Fruit fly (Drosophila melanogaster) whole organism, embryonic: ENCODE data around the gene Mlp84B.

Experiments used
- Atf3 ChIP-seq: fragments of 200-800 bp; sonication (Bioruptor generic); optimal IDR thresholded peaks from 3 replicates; lab custom pipeline; 2016; ENCODE audit warnings: missing biosample characterization, missing genetic modification characterization
- CG12299 ChIP-seq: fragments of 200-800 bp; sonication (Bioruptor generic); optimal IDR thresholded peaks from 2 replicates; lab custom pipeline; 2018; ENCODE audit warnings: missing biosample characterization, mild to moderate bottlenecking, missing genetic modification characterization
- CG14965 ChIP-seq: fragments of 200-800 bp; sonication (Bioruptor generic); optimal IDR thresholded peaks from 2 replicates; lab custom pipeline; 2016; ENCODE audit warnings: missing biosample characterization, missing genetic modification characterization, borderline replicate concordance
- CG1603 ChIP-seq: fragments of 200-800 bp; sonication (Bioruptor generic); optimal IDR thresholded peaks from 2 replicates; lab custom pipeline; 2019; ENCODE audit warnings: missing biosample characterization, mild to moderate bottlenecking, missing genetic modification characterization, moderate library complexity
- CG16815 ChIP-seq: fragments of 200-800 bp; sonication (Bioruptor generic); optimal IDR thresholded peaks from 3 replicates; lab custom pipeline; 2017; ENCODE audit warnings: missing biosample characterization, mild to moderate bottlenecking, missing genetic modification characterization
- CG17186 ChIP-seq: fragments of 200-800 bp; sonication (Bioruptor generic); optimal IDR thresholded peaks from 3 replicates; lab custom pipeline; 2017; ENCODE audit warnings: missing biosample characterization, missing genetic modification reagents, missing genetic modification characterization
- CG17385 ChIP-seq: fragments of 200-800 bp; sonication (Bioruptor generic); optimal IDR thresholded peaks from 3 replicates; lab custom pipeline; 2018; ENCODE audit warnings: missing biosample characterization, mild to moderate bottlenecking, missing genetic modification characterization
- CG17612 ChIP-seq: fragments of 200-800 bp; sonication (Bioruptor generic); IDR thresholded peaks from 2 replicates; pipeline ENCODE4 v1.3.6; 2022; ENCODE audit warnings: missing biosample characterization, missing genetic modification characterization
- CG1792 ChIP-seq: fragments of 200-800 bp; sonication (Bioruptor generic); optimal IDR thresholded peaks from 2 replicates; lab custom pipeline; 2016; ENCODE audit warnings: missing biosample characterization, missing genetic modification characterization
- CG18476 ChIP-seq: fragments of 200-800 bp; sonication (Bioruptor generic); optimal IDR thresholded peaks from 2 replicates; lab custom pipeline; 2016; ENCODE audit warnings: missing biosample characterization, mild to moderate bottlenecking, missing genetic modification characterization
- CG3838 ChIP-seq: fragments of 200-800 bp; sonication (Bioruptor generic); optimal IDR thresholded peaks from 3 replicates; lab custom pipeline; 2016; ENCODE audit warnings: missing biosample characterization, missing genetic modification characterization
- CG5245 ChIP-seq: fragments of 200-800 bp; sonication (Bioruptor generic); optimal IDR thresholded peaks from 3 replicates; lab custom pipeline; 2016; ENCODE audit warnings: missing biosample characterization, missing genetic modification characterization
- CG6654 ChIP-seq: fragments of 200-800 bp; sonication (Bioruptor generic); optimal IDR thresholded peaks from 2 replicates; lab custom pipeline; 2017; ENCODE audit warnings: missing biosample characterization, mild to moderate bottlenecking, missing genetic modification characterization
- CG7839 ChIP-seq: fragments of 200-800 bp; sonication (Bioruptor generic); optimal IDR thresholded peaks from 3 replicates; lab custom pipeline; 2018; ENCODE audit warnings: missing biosample characterization, mild to moderate bottlenecking, missing genetic modification characterization, moderate library complexity
- CG9932 ChIP-seq: fragments of 200-800 bp; sonication (Bioruptor generic); IDR thresholded peaks from 2 replicates; pipeline ENCODE4 v1.3.6; 2022; ENCODE audit warnings: missing biosample characterization, missing genetic modification characterization
- Camta ChIP-seq: fragments of 200-800 bp; sonication (Bioruptor generic); optimal IDR thresholded peaks from 2 replicates; lab custom pipeline; 2016; ENCODE audit warnings: missing biosample characterization, missing genetic modification characterization
- CoRest ChIP-seq: fragments of 200-800 bp; sonication (Bioruptor generic); optimal IDR thresholded peaks from 3 replicates; lab custom pipeline; 2018; ENCODE audit warnings: missing biosample characterization, mild to moderate bottlenecking, missing genetic modification characterization, moderate library complexity
- CrebB ChIP-seq: fragments of 200-800 bp; sonication (Bioruptor generic); optimal IDR thresholded peaks from 3 replicates; lab custom pipeline; 2018; ENCODE audit warnings: missing biosample characterization, mild to moderate bottlenecking, missing genetic modification characterization
- Doc3 ChIP-seq: fragments of 200-800 bp; sonication (Bioruptor generic); IDR thresholded peaks from 3 replicates; pipeline ENCODE4 v1.3.6; 2022; ENCODE audit warnings: missing biosample characterization, missing genetic modification characterization; ENCODE audit not compliant: partially characterized antibody
- ERR ChIP-seq: fragments of 200-800 bp; sonication (Bioruptor generic); optimal IDR thresholded peaks from 2 replicates; lab custom pipeline; 2016; ENCODE audit warnings: missing biosample characterization, missing genetic modification characterization
- Ets65A ChIP-seq: fragments of 200-800 bp; sonication (Bioruptor generic); peaks from one replicate; lab custom pipeline; 2016; ENCODE audit warnings: missing biosample characterization, missing genetic modification characterization
- Fer2 ChIP-seq: fragments of 200-800 bp; sonication (Bioruptor generic); optimal IDR thresholded peaks from 2 replicates; lab custom pipeline; 2018; ENCODE audit warnings: missing biosample characterization, mild to moderate bottlenecking, missing genetic modification characterization, moderate library complexity
- HLH3B ChIP-seq: fragments of 200-800 bp; sonication (Bioruptor generic); IDR thresholded peaks from 2 replicates; pipeline ENCODE4 v1.3.6; 2022; ENCODE audit warnings: missing biosample characterization, missing genetic modification characterization
- HLH4C ChIP-seq: fragments of 200-800 bp; sonication (Bioruptor generic); IDR thresholded peaks from 3 replicates; pipeline ENCODE4 v1.3.6; 2022; ENCODE audit warnings: missing biosample characterization, missing genetic modification characterization; ENCODE audit not compliant: partially characterized antibody
- NC2β ChIP-seq: fragments of 200-800 bp; sonication (Bioruptor generic); optimal IDR thresholded peaks from 2 replicates; lab custom pipeline; 2016; ENCODE audit warnings: missing biosample characterization, missing genetic modification characterization
- Optix ChIP-seq: fragments of 200-800 bp; sonication (Bioruptor generic); IDR thresholded peaks from 3 replicates; pipeline ENCODE4 v1.3.6; 2022; ENCODE audit warnings: missing biosample characterization, missing genetic modification characterization
- Ptx1 ChIP-seq: fragments of 200-800 bp; sonication (Bioruptor generic); IDR thresholded peaks from 2 replicates; pipeline ENCODE4 v1.3.6; 2022; ENCODE audit warnings: missing biosample characterization, missing genetic modification characterization
- Ravus ChIP-seq: fragments of 200-800 bp; sonication (Bioruptor generic); IDR thresholded peaks from 2 replicates; pipeline ENCODE4 v1.3.6; 2022; ENCODE audit warnings: missing biosample characterization, missing genetic modification characterization
- ash1 ChIP-seq: fragments of 200-800 bp; sonication (Bioruptor generic); optimal IDR thresholded peaks from 2 replicates; lab custom pipeline; 2018; ENCODE audit warnings: missing biosample characterization, mild to moderate bottlenecking, missing genetic modification characterization
- az2 ChIP-seq: fragments of 200-800 bp; sonication (Bioruptor generic); optimal IDR thresholded peaks from 3 replicates; lab custom pipeline; 2016; ENCODE audit warnings: missing biosample characterization, missing genetic modification characterization
- cad ChIP-seq: fragments of >200 bp; optimal IDR thresholded peaks from 2 replicates; lab custom pipeline; 2017; ENCODE audit warnings: missing biosample characterization, missing genetic modification characterization
- cg ChIP-seq: fragments of 200-800 bp; sonication (Bioruptor generic); optimal IDR thresholded peaks from 3 replicates; lab custom pipeline; 2019; ENCODE audit warnings: missing biosample characterization, mild to moderate bottlenecking, missing genetic modification characterization, moderate library complexity
- chinmo ChIP-seq: fragments of 200-800 bp; sonication (Bioruptor generic); IDR thresholded peaks from 4 replicates; pipeline ENCODE4 v1.3.6; 2022; ENCODE audit warnings: missing biosample characterization, missing genetic modification characterization; ENCODE audit not compliant: partially characterized antibody
- da ChIP-seq: fragments of 200-800 bp; sonication (Bioruptor generic); optimal IDR thresholded peaks from 2 replicates; lab custom pipeline; 2016; ENCODE audit warnings: missing biosample characterization, missing genetic modification characterization
- dmrt11E ChIP-seq: fragments of 200-800 bp; sonication (Bioruptor generic); optimal IDR thresholded peaks from 3 replicates; lab custom pipeline; 2018; ENCODE audit warnings: missing biosample characterization, mild to moderate bottlenecking, missing genetic modification characterization, moderate library complexity
- dpn ChIP-seq, 2 experiments: fragments of 200-800 bp; sonication (Bioruptor generic); optimal IDR thresholded peaks; 3 replicates each; lab custom pipeline; 2016; ENCODE audit warnings: missing biosample characterization in 2 of 2, missing genetic modification characterization in 2 of 2
- esg ChIP-seq: fragments of 200-800 bp; sonication (Bioruptor generic); conservative IDR thresholded peaks from 2 replicates; pipeline ENCODE4 v1.3.6; 2022; ENCODE audit warnings: missing biosample characterization, missing genetic modification characterization
- gce ChIP-seq: fragments of 200-800 bp; sonication (Bioruptor generic); IDR thresholded peaks from 3 replicates; pipeline ENCODE4 v1.3.6; 2022; ENCODE audit warnings: missing biosample characterization, missing genetic modification characterization
- grau ChIP-seq: fragments of 200-800 bp; optimal IDR thresholded peaks from 3 replicates; lab custom pipeline; 2019; ENCODE audit warnings: missing biosample characterization, mild to moderate bottlenecking, missing genetic modification characterization, moderate library complexity
- h ChIP-seq: fragments of >200 bp; optimal IDR thresholded peaks from 2 replicates; lab custom pipeline; 2017
- hb ChIP-seq: fragments of 200-800 bp; sonication (Bioruptor generic); IDR thresholded peaks from 3 replicates; pipeline ENCODE4 v1.3.6; 2022; ENCODE audit warnings: missing biosample characterization, missing genetic modification characterization; ENCODE audit not compliant: partially characterized antibody
- inv ChIP-seq: fragments of 200-800 bp; sonication (Bioruptor generic); IDR thresholded peaks from 2 replicates; pipeline ENCODE4 v1.3.6; 2022; ENCODE audit warnings: missing biosample characterization, missing genetic modification characterization; ENCODE audit not compliant: partially characterized antibody
- jing ChIP-seq: fragments of 200-800 bp; sonication (Bioruptor generic); optimal IDR thresholded peaks from 2 replicates; lab custom pipeline; 2018; ENCODE audit warnings: missing biosample characterization, mild to moderate bottlenecking, missing genetic modification characterization
- lbe ChIP-seq: fragments of 200-800 bp; sonication (Bioruptor generic); optimal IDR thresholded peaks from 2 replicates; lab custom pipeline; 2016; ENCODE audit warnings: missing biosample characterization, mild to moderate bottlenecking, missing genetic modification characterization
- oc ChIP-seq: fragments of 200-800 bp; sonication (Bioruptor generic); optimal IDR thresholded peaks from 2 replicates; lab custom pipeline; 2018; ENCODE audit warnings: missing biosample characterization, mild to moderate bottlenecking, missing genetic modification characterization, moderate library complexity
- sr ChIP-seq: fragments of 200-800 bp; sonication (Bioruptor generic); IDR thresholded peaks from 3 replicates; pipeline ENCODE4 v1.3.6; 2022; ENCODE audit warnings: missing biosample characterization, missing genetic modification characterization
- sug ChIP-seq: fragments of 200-800 bp; optimal IDR thresholded peaks from 2 replicates; lab custom pipeline; 2019; ENCODE audit warnings: missing biosample characterization, mild to moderate bottlenecking, missing genetic modification characterization, moderate library complexity
- tna ChIP-seq: fragments of 200-800 bp; sonication (Bioruptor generic); IDR thresholded peaks from 2 replicates; pipeline ENCODE4 v1.3.6; 2022; ENCODE audit warnings: missing biosample characterization, missing genetic modification characterization; ENCODE audit not compliant: partially characterized antibody
- tup ChIP-seq: fragments of 200-800 bp; sonication (Bioruptor generic); optimal IDR thresholded peaks from 2 replicates; lab custom pipeline; 2016; ENCODE audit warnings: missing biosample characterization, mild to moderate bottlenecking, missing genetic modification characterization, moderate library complexity
- unc-4 ChIP-seq: fragments of 200-800 bp; sonication (Bioruptor generic); IDR thresholded peaks from 2 replicates; pipeline ENCODE4 v1.3.6; 2022; ENCODE audit warnings: missing biosample characterization, missing genetic modification characterization; ENCODE audit not compliant: partially characterized antibody
- vnd ChIP-seq: fragments of 200-800 bp; sonication (Bioruptor generic); IDR thresholded peaks from 3 replicates; pipeline ENCODE4 v1.3.6; 2022; ENCODE audit warnings: missing biosample characterization, missing genetic modification characterization; ENCODE audit not compliant: partially characterized antibody

Gene Mlp84B

DNA sequence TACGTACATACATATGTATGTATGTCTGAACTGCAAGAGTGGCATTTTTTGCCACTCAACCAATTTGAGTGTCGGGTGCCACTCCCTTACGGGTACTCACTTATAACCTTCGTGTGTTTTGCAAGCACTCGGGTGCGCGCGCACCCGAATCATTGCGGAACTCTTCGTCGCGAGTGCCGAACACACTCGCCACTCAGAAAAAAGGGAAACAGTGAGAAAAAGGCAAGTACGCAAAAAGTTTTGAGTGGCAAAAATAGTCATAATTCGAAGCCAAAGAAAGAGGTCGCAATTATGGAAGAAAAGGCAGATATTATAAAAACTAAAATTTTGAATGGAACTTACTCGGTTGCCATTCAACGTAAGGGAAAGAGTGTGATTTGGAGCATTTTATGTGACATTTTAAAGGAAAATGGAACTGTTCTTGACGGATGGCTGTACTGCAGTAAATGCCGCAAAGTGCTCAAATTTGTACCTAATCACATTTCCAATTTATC, 27.1 kb downstream of the Mlp84B start (continued):
- TF ChIP-seq Doc3 (GFP tag; lab: Robert Waterston, UW) (no peak), esg (GFP tag; lab: Robert Waterston, UW) (no peak), Ravus (GFP tag; lab: Robert Waterston, UW) (no peak), CG6654 (GFP tag; lab: Kevin White, UChicago) (no peak), Fer2 (no peak), grau (no peak), da (GFP tag; lab: Kevin White, UChicago) (no peak), Camta (no peak), inv (GFP tag; lab: Robert Waterston, UW) (no peak), lbe (GFP tag; lab: Kevin White, UChicago) (no peak), CG9932 (peak; percentile 48), ash1 (peak; percentile 33), az2 (GFP tag; lab: Kevin White, UChicago) (no peak), CG17385 (GFP tag; lab: Kevin White, UChicago) (no peak), Ets65A (GFP tag; lab: Kevin White, UChicago) (peak; percentile 65), tup (GFP tag; lab: Kevin White, UChicago) (no peak), tna (GFP tag; lab: Robert Waterston, UW) (no peak), chinmo (GFP tag; lab: Robert Waterston, UW) (0 out of 4 replicates have a peak, but pooled peaks have one; percentile 83), HLH4C (no peak), cg (GFP tag; lab: Kevin White, UChicago) (no peak), dmrt11E (tag; lab: Kevin White, UChicago) (no peak), gce (GFP tag; lab: Robert Waterston, UW) (no peak), Ptx1 (GFP tag; lab: Robert Waterston, UW) (no peak), CG17186 (GFP tag; lab: Kevin White, UChicago) (no peak), CG3838 (GFP tag; lab: Kevin White, UChicago) (no peak), CG1792 (GFP tag; lab: Kevin White, UChicago) (no peak), CoRest (tag; lab: Kevin White, UChicago) (no peak), h (lab: Kevin White, UChicago) (no peak), dpn (GFP tag; optimal IDR thresholded peaks at IDR 0.05; lab: Kevin White, UChicago) (no peak), hb (no peak), CG5245 (GFP tag; lab: Kevin White, UChicago) (no peak), CrebB (tag; lab: Kevin White, UChicago) (no peak), ERR (GFP tag; lab: Kevin White, UChicago) (no peak), CG16815 (GFP tag; lab: Kevin White, UChicago) (no peak), CG18476 (no peak), HLH3B (no peak), NC2β (no peak), CG7839 (tag; lab: Kevin White, UChicago) (no peak), CG14965 (GFP tag; lab: Kevin White, UChicago) (no peak), CG1603 (tag; lab: Kevin White, UChicago) (no peak), cad (GFP tag; lab: Kevin White, UChicago) (no peak), vnd (no peak), CG12299 (tag; lab: Kevin White, UChicago) (no peak), oc (tag; lab: Kevin White, UChicago) (no peak), sr (GFP tag; lab: Robert Waterston, UW) (no peak), sug (tag; lab: Kevin White, UChicago) (peak; percentile 40), CG17612 (GFP tag; lab: Robert Waterston, UW) (no peak), Atf3 (GFP tag; lab: Kevin White, UChicago) (no peak), jing (no peak), unc-4 (GFP tag; lab: Robert Waterston, UW) (no peak), Optix (GFP tag; lab: Robert Waterston, UW) (no peak)
